Worm (Caenorhabditis elegans) whole organism, mixed stage, embryonic: ENCODE results near the gene C06B3.1.
A peak's percentile ranks its signal among the peaks of the same experiment; 100 is the strongest.

Experiments used
- M03D4.4 ChIP-seq: sonication (generic microtip); optimal IDR thresholded peaks from 2 replicates; lab custom pipeline; 2017; ENCODE audit warnings: mild to moderate bottlenecking, missing genetic modification characterization, missing compliant biosample characterization
- bed-3 ChIP-seq: fragments of 200-800 bp; sonication (Bioruptor generic); optimal IDR thresholded peaks from 3 replicates; lab custom pipeline; 2018; ENCODE audit warnings: mild to moderate bottlenecking, missing genetic modification characterization, moderate library complexity, missing compliant biosample characterization
- ceh-39 ChIP-seq: fragments of 150-350 bp; optimal IDR thresholded peaks from 2 replicates; lab custom pipeline; 2014; ENCODE audit warnings: missing biosample characterization, missing genetic modification characterization
- ceh-83 ChIP-seq: fragments of 200-800 bp; sonication (Bioruptor generic); optimal IDR thresholded peaks from 2 replicates; lab custom pipeline; 2018; ENCODE audit warnings: mild to moderate bottlenecking, missing genetic modification characterization, missing compliant biosample characterization
- ces-1 ChIP-seq: fragments of 150-350 bp; optimal IDR thresholded peaks from 2 replicates; lab custom pipeline; 2014; ENCODE audit warnings: missing biosample characterization, missing genetic modification reagents, missing genetic modification characterization
- cnd-1 ChIP-seq: fragments of 200-800 bp; sonication (Bioruptor generic); optimal IDR thresholded peaks from 2 replicates; lab custom pipeline; 2018; ENCODE audit warnings: mild to moderate bottlenecking, missing genetic modification characterization, missing compliant biosample characterization
- elt-1 ChIP-seq: sonication (generic microtip); optimal IDR thresholded peaks from 2 replicates; lab custom pipeline; 2017; ENCODE audit warnings: missing genetic modification characterization, mild to moderate bottlenecking, missing compliant biosample characterization, antibody characterized with exemption, moderate library complexity, borderline replicate concordance; ENCODE audit not compliant: insufficient read depth
- elt-3 ChIP-seq: fragments of 150-350 bp; optimal IDR thresholded peaks from 2 replicates; lab custom pipeline; 2014; ENCODE audit warnings: missing biosample characterization, missing genetic modification characterization
- lin-13 ChIP-seq: fragments of 150-350 bp; optimal IDR thresholded peaks from 2 replicates; lab custom pipeline; 2014; ENCODE audit warnings: missing biosample characterization, missing genetic modification characterization
- lin-32 ChIP-seq: fragments of 200-800 bp; sonication (Bioruptor generic); optimal IDR thresholded peaks from 2 replicates; lab custom pipeline; 2018; ENCODE audit warnings: mild to moderate bottlenecking, missing genetic modification characterization, missing compliant biosample characterization
- lsy-2 ChIP-seq: fragments of 150-350 bp; optimal IDR thresholded peaks from 2 replicates; lab custom pipeline; 2014; ENCODE audit warnings: missing biosample characterization, missing genetic modification characterization
- nhr-12 ChIP-seq: fragments of 150-350 bp; optimal IDR thresholded peaks from 2 replicates; lab custom pipeline; 2014; ENCODE audit warnings: missing biosample characterization, missing genetic modification characterization
- nhr-76 ChIP-seq: sonication (generic microtip); optimal IDR thresholded peaks from 2 replicates; lab custom pipeline; 2017; ENCODE audit warnings: missing biosample characterization, missing genetic modification characterization
- pha-4 ChIP-seq: fragments of 150-350 bp; optimal IDR thresholded peaks from 2 replicates; lab custom pipeline; 2018; ENCODE audit warnings: missing biosample characterization, missing genetic modification reagents, missing genetic modification characterization
- sptf-1 ChIP-seq: sonication (generic microtip); optimal IDR thresholded peaks from 2 replicates; lab custom pipeline; 2017; ENCODE audit warnings: mild to moderate bottlenecking, missing genetic modification characterization, moderate library complexity, missing compliant biosample characterization
- tbx-8 ChIP-seq: fragments of 200-800 bp; sonication (Bioruptor generic); optimal IDR thresholded peaks from 2 replicates; lab custom pipeline; 2018; ENCODE audit warnings: mild to moderate bottlenecking, missing genetic modification characterization, moderate library complexity, missing compliant biosample characterization
- ztf-11 ChIP-seq: fragments of 150-350 bp; optimal IDR thresholded peaks from 2 replicates; lab custom pipeline; 2014; ENCODE audit warnings: missing biosample characterization, missing genetic modification characterization

Gene C06B3.1

ce11 chrV:13949752-13950151 is 47.2 kb downstream of the C06B3.1 start, which contains the start of gene R10D12.7:
Gene R10D12.7 (plus strand): TSS chrV:13950052.
- TF ChIP-seq lin-13 (no peak), ceh-83 (GFP tag; lab: Kevin White, UChicago) (no peak), nhr-12 (tag; lab: Kevin White, UChicago) (no peak), sptf-1 (tag; lab: Kevin White, UChicago) (no peak), ces-1 (GFP tag; lab: Kevin White, UChicago) (no peak), ceh-39 (tag; lab: Kevin White, UChicago) (no peak), ztf-11 (no peak), tbx-8 (GFP tag; lab: Kevin White, UChicago) (no peak), M03D4.4 (tag; lab: Kevin White, UChicago) (no peak), lsy-2 (tag; lab: Kevin White, UChicago) (no peak), pha-4 (tag; lab: Kevin White, UChicago) (no peak), bed-3 (GFP tag; lab: Kevin White, UChicago) (no peak), lin-32 (GFP tag; lab: Kevin White, UChicago) (no peak), nhr-76 (tag; lab: Kevin White, UChicago) (no peak), cnd-1 (tag; lab: Kevin White, UChicago) (no peak)

DNA sequence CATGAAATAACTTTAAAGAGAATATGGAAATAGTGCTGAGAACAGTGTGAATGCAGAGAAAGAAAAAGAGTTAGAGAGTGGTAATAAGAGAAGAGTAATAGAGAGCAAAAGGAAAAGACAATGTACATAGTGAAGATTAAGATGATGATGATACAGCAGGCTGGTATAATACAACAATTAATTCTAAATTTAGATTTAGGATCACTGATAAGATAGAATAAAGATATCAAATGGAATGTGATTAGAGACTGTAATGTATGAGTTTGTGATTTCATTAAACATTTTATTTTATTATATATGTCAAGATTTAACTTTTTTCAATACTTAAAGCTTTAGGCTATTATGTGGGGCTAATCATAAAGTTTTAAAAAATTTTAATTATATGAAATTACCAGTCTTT is 50.6 kb downstream of the C06B3.1 start, which contains the start of gene R10D12.8:
TSS of gene R10D12.8 (minus strand) at position 101 of the 400 bp plus-strand sequence.
- TF ChIP-seq lin-32 (GFP tag; lab: Kevin White, UChicago) (no peak), elt-1 (tag; lab: Kevin White, UChicago) (peak; percentile 78), lin-13 (no peak), elt-3 (tag; lab: Kevin White, UChicago) (no peak)
- TF ChIP-seq, all 35 proteins: peak for 1
